Worm (Caenorhabditis elegans) whole organism, L2 larva: ENCODE data around the gene grsp-2.

Source experiments
- C34F6.9 ChIP-seq: fragments of 150-350 bp; optimal IDR thresholded peaks from 2 replicates; lab custom pipeline; 2014; ENCODE audit warnings: missing biosample characterization, missing genetic modification characterization
- F13H6.1 ChIP-seq: sonication (generic microtip); optimal IDR thresholded peaks from 2 replicates; lab custom pipeline; 2016; ENCODE audit warnings: missing genetic modification characterization, missing compliant biosample characterization
- R02D3.7 ChIP-seq: fragments of 150-350 bp; optimal IDR thresholded peaks from 2 replicates; lab custom pipeline; 2014; ENCODE audit warnings: missing biosample characterization, missing genetic modification characterization
- Y55F3AM.14 ChIP-seq: fragments of 200-800 bp; sonication (Bioruptor generic); optimal IDR thresholded peaks from 2 replicates; lab custom pipeline; 2018; ENCODE audit warnings: mild to moderate bottlenecking, missing genetic modification characterization, missing compliant biosample characterization
- ZK546.5 ChIP-seq: sonication (generic microtip); optimal IDR thresholded peaks from 2 replicates; lab custom pipeline; 2017; ENCODE audit warnings: missing biosample characterization, missing genetic modification characterization
- alr-1 ChIP-seq: fragments of 150-350 bp; optimal IDR thresholded peaks from 2 replicates; lab custom pipeline; 2014; ENCODE audit warnings: missing biosample characterization, missing genetic modification characterization
- aly-2 ChIP-seq: fragments of 150-350 bp; optimal IDR thresholded peaks from 2 replicates; lab custom pipeline; 2014; ENCODE audit warnings: missing biosample characterization, missing genetic modification characterization
- ama-1 ChIP-seq: fragments of 150-350 bp; optimal IDR thresholded peaks from 2 replicates; lab custom pipeline; 2018; ENCODE audit warnings: inconsistent platforms
- blmp-1 ChIP-seq: sonication (generic microtip); optimal IDR thresholded peaks from 2 replicates; lab custom pipeline; 2017; ENCODE audit warnings: missing genetic modification characterization, mild to moderate bottlenecking, missing compliant biosample characterization, antibody characterized with exemption, moderate library complexity; ENCODE audit not compliant: insufficient read depth
- ceh-16 ChIP-seq: fragments of 150-350 bp; optimal IDR thresholded peaks from 2 replicates; lab custom pipeline; 2014; ENCODE audit warnings: missing biosample characterization, missing genetic modification characterization
- ceh-82 ChIP-seq: fragments of 150-350 bp; optimal IDR thresholded peaks from 2 replicates; lab custom pipeline; 2014; ENCODE audit warnings: missing biosample characterization, missing genetic modification characterization
- crh-2 ChIP-seq: sonication (generic microtip); optimal IDR thresholded peaks from 2 replicates; lab custom pipeline; 2017; ENCODE audit warnings: missing biosample characterization, missing genetic modification characterization
- dmd-4 ChIP-seq: sonication (generic microtip); optimal IDR thresholded peaks from 2 replicates; lab custom pipeline; 2017; ENCODE audit warnings: missing biosample characterization, missing genetic modification characterization
- egl-27 ChIP-seq: sonication (generic microtip); optimal IDR thresholded peaks from 3 replicates; lab custom pipeline; 2017; ENCODE audit warnings: missing biosample characterization, missing genetic modification reagents, missing genetic modification characterization
- elt-1 ChIP-seq: fragments of 150-350 bp; optimal IDR thresholded peaks from 2 replicates; lab custom pipeline; 2014; ENCODE audit warnings: missing biosample characterization, missing genetic modification characterization
- elt-3 ChIP-seq: sonication (generic microtip); optimal IDR thresholded peaks from 2 replicates; lab custom pipeline; 2017; ENCODE audit warnings: missing biosample characterization, missing genetic modification characterization
- fos-1 ChIP-seq: fragments of 150-350 bp; optimal IDR thresholded peaks from 2 replicates; lab custom pipeline; 2014; ENCODE audit warnings: missing biosample characterization, missing genetic modification characterization
- gmeb-1 ChIP-seq: fragments of 150-350 bp; optimal IDR thresholded peaks from 2 replicates; lab custom pipeline; 2014; ENCODE audit warnings: missing biosample characterization, missing genetic modification characterization
- lin-11 ChIP-seq: fragments of 150-350 bp; sonication (generic microtip); optimal IDR thresholded peaks from 2 replicates; lab custom pipeline; 2014; ENCODE audit warnings: missing biosample characterization, missing genetic modification characterization, inconsistent platforms, mixed read lengths
- lin-13 ChIP-seq: fragments of 150-350 bp; optimal IDR thresholded peaks from 2 replicates; lab custom pipeline; 2014; ENCODE audit warnings: missing biosample characterization, missing genetic modification reagents, missing genetic modification characterization
- lin-39 ChIP-seq: fragments of 150-350 bp; optimal IDR thresholded peaks from 2 replicates; lab custom pipeline; 2014; ENCODE audit warnings: missing biosample characterization, missing genetic modification reagents, missing genetic modification characterization
- lsy-2 ChIP-seq, 2 experiments: fragments of 150-350 bp in 1 of 2; sonication (generic microtip) in 1 of 2; optimal IDR thresholded peaks; 2 replicates each; lab custom pipeline; 2014 to 2017; ENCODE audit warnings: missing biosample characterization in 2 of 2, missing genetic modification characterization in 2 of 2
- mab-5 ChIP-seq: fragments of 150-350 bp; optimal IDR thresholded peaks from 2 replicates; lab custom pipeline; 2014; ENCODE audit warnings: missing biosample characterization, missing genetic modification characterization
- mbf-1 ChIP-seq: sonication (generic microtip); optimal IDR thresholded peaks from 2 replicates; lab custom pipeline; 2017; ENCODE audit warnings: missing biosample characterization, missing genetic modification characterization
- mdl-1 ChIP-seq, 2 experiments: fragments of 150-350 bp in 1 of 2; sonication (generic microtip) in 1 of 2; optimal IDR thresholded peaks; 2 replicates each; lab custom pipeline; 2017; ENCODE audit warnings: missing biosample characterization in 2 of 2, missing genetic modification characterization in 2 of 2
- nhr-10 ChIP-seq: sonication (generic microtip); optimal IDR thresholded peaks from 2 replicates; lab custom pipeline; 2017; ENCODE audit warnings: missing biosample characterization, missing genetic modification characterization
- nhr-11 ChIP-seq: fragments of 150-350 bp; optimal IDR thresholded peaks from 2 replicates; lab custom pipeline; 2014; ENCODE audit warnings: missing biosample characterization, missing genetic modification characterization
- nhr-12 ChIP-seq: fragments of 150-350 bp; optimal IDR thresholded peaks from 2 replicates; lab custom pipeline; 2014; ENCODE audit warnings: missing biosample characterization, missing genetic modification characterization
- nhr-129 ChIP-seq: fragments of 150-350 bp; optimal IDR thresholded peaks from 2 replicates; lab custom pipeline; 2014; ENCODE audit warnings: missing biosample characterization, missing genetic modification characterization
- nhr-21 ChIP-seq: fragments of 150-350 bp; optimal IDR thresholded peaks from 2 replicates; lab custom pipeline; 2014; ENCODE audit warnings: missing biosample characterization, missing genetic modification characterization
- nhr-23 ChIP-seq: fragments of 150-350 bp; optimal IDR thresholded peaks from 2 replicates; lab custom pipeline; 2014; ENCODE audit warnings: missing biosample characterization, missing genetic modification reagents, missing genetic modification characterization
- nhr-237 ChIP-seq: fragments of 150-350 bp; optimal IDR thresholded peaks from 2 replicates; lab custom pipeline; 2014; ENCODE audit warnings: missing biosample characterization, missing genetic modification characterization
- nhr-25 ChIP-seq: fragments of 150-350 bp; sonication (generic microtip); optimal IDR thresholded peaks from 3 replicates; lab custom pipeline; 2014; ENCODE audit warnings: missing biosample characterization, missing genetic modification characterization
- nhr-6 ChIP-seq: fragments of 150-350 bp; optimal IDR thresholded peaks from 2 replicates; lab custom pipeline; 2014; ENCODE audit warnings: missing biosample characterization, missing genetic modification characterization
- nhr-77 ChIP-seq: fragments of 150-350 bp; optimal IDR thresholded peaks from 2 replicates; lab custom pipeline; 2014; ENCODE audit warnings: missing biosample characterization, missing genetic modification characterization
- peb-1 ChIP-seq: fragments of 150-350 bp; optimal IDR thresholded peaks from 2 replicates; lab custom pipeline; 2014; ENCODE audit warnings: missing biosample characterization, missing genetic modification characterization
- sem-4 ChIP-seq: fragments of 150-350 bp; optimal IDR thresholded peaks from 2 replicates; lab custom pipeline; 2014; ENCODE audit warnings: missing biosample characterization, missing genetic modification reagents, missing genetic modification characterization
- skn-1 ChIP-seq: sonication (generic microtip); optimal IDR thresholded peaks from 2 replicates; lab custom pipeline; 2017; ENCODE audit warnings: missing biosample characterization, missing genetic modification characterization
- sma-3 ChIP-seq: sonication (generic microtip); optimal IDR thresholded peaks from 2 replicates; lab custom pipeline; 2016; ENCODE audit warnings: missing genetic modification reagents, missing genetic modification characterization, missing compliant biosample characterization
- sma-9 ChIP-seq, 2 experiments: fragments of 150-350 bp in 1 of 2; sonication (generic microtip) in 1 of 2; optimal IDR thresholded peaks; 2 replicates each; lab custom pipeline; 2014 to 2016; ENCODE audit warnings: missing genetic modification characterization in 2 of 2, mild to moderate bottlenecking in 1 of 2, missing biosample characterization in 1 of 2, missing compliant biosample characterization in 1 of 2, missing genetic modification reagents in 1 of 2, moderate library complexity in 1 of 2
- snpc-4 ChIP-seq: fragments of 150-350 bp; optimal IDR thresholded peaks from 2 replicates; lab custom pipeline; 2014; ENCODE audit warnings: missing biosample characterization, missing genetic modification characterization
- unc-39 ChIP-seq: fragments of 150-350 bp; optimal IDR thresholded peaks from 2 replicates; lab custom pipeline; 2014; ENCODE audit warnings: missing biosample characterization, missing genetic modification characterization
- unc-55 ChIP-seq: fragments of 150-350 bp; sonication (generic microtip); optimal IDR thresholded peaks from 3 replicates; lab custom pipeline; 2014; ENCODE audit warnings: missing biosample characterization, missing genetic modification reagents, missing genetic modification characterization
- unc-62 ChIP-seq: fragments of 150-350 bp; optimal IDR thresholded peaks from 2 replicates; lab custom pipeline; 2014; ENCODE audit warnings: missing biosample characterization, missing genetic modification reagents, missing genetic modification characterization
- zag-1 ChIP-seq: fragments of 150-350 bp; optimal IDR thresholded peaks from 2 replicates; lab custom pipeline; 2014; ENCODE audit warnings: missing biosample characterization, missing genetic modification characterization
- ztf-1 ChIP-seq: fragments of 200-800 bp; sonication (Bioruptor generic); conservative IDR thresholded peaks from 2 replicates; pipeline ENCODE4 v1.3.6; 2022; ENCODE audit warnings: missing genetic modification characterization, missing compliant biosample characterization
- ztf-11 ChIP-seq: sonication (generic microtip); optimal IDR thresholded peaks from 2 replicates; lab custom pipeline; 2017; ENCODE audit warnings: missing biosample characterization, missing genetic modification characterization
- ztf-4 ChIP-seq: fragments of 150-350 bp; optimal IDR thresholded peaks from 2 replicates; lab custom pipeline; 2014; ENCODE audit warnings: missing biosample characterization, missing genetic modification characterization

The grsp-2 gene

DNA sequence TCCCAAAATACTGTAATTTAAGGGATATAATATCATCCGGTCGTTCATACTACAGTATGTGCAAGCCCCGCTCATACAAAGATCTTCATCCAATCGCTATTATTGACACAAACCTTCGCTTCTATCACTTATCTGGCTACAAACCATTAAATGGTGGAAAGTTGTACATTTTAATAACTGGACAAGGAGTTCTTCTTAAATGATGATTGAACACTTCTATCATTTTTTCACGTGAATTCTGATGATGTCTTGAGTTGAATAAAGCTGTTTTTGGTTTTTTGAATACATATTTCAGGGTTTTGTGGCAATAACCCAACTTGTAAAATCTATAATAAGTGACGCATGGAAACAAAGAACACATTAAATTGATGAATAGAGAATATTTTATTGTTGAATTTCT is 6.5 kb downstream of the grsp-2 start:
- TF ChIP-seq lin-13 (GFP tag; lab: Kevin White, UChicago) (peak; percentile 13), nhr-6 (tag; lab: Kevin White, UChicago) (no peak), nhr-21 (tag; lab: Kevin White, UChicago) (peak; percentile 25), nhr-23 (no peak), crh-2 (tag; lab: Kevin White, UChicago) (peak; percentile 24), sma-3 (peak; percentile 41), nhr-25 (tag; lab: Kevin White, UChicago) (peak; percentile 41), fos-1 (tag; lab: Kevin White, UChicago) (peak; percentile 8), unc-55 (GFP tag; lab: Kevin White, UChicago) (no peak)

DNA sequence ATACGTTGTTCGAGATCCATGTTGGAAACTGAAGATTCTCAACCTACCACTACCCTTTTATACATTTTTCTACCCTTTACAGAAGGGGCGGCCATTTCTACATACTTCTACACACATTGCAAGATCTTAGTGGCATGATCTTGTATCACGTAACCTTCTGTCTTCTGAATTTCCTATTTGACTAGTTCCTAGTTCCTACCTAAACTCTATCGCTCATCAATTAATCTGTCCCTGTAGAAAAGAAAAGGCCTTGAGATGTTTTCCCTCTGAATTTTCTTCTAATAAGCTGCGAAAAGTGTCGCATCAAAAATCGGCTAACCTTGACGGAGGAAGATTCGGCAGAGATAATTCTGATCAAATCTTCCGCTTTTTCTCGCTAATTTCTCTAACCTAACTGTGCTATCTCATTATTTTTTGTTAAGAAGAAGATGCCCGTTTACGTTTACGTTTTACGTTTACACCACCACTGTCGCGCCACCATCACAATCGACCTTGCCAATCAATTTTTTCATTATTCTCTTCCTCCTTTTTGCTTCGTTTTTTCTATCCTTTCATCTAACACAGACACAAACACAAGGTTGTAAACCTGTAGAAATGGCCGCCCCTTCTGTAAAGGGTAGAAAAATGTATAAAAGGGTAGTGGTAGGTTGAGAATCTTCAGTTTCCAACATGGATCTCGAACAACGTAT is 8.2 kb downstream of the grsp-2 start, which contains the start of the genes col-117 and col-3:
Gene col-117 (minus strand): TSS at position 51 of the 689 bp plus-strand sequence.
Gene col-3 (plus strand): TSS at position 639 of the 689 bp plus-strand sequence.
- TF ChIP-seq ama-1 (lab: Kevin White, UChicago) (no peak), F13H6.1 (no peak), crh-2 (tag; lab: Kevin White, UChicago) (peak; percentile 13), nhr-11 (no peak), ceh-82 (no peak), ztf-1 (no peak), zag-1 (tag; lab: Kevin White, UChicago) (no peak), egl-27 (tag; lab: Kevin White, UChicago) (peak; percentile 56), ztf-4 (no peak), peb-1 (tag; lab: Kevin White, UChicago) (no peak), blmp-1 (tag; lab: Kevin White, UChicago) (peak; percentile 11), mbf-1 (tag; lab: Kevin White, UChicago) (no peak), nhr-12 (no peak), lin-11 (no peak), lin-39 (tag; lab: Kevin White, UChicago) (no peak), fos-1 (tag; lab: Kevin White, UChicago) (peak; percentile 4), snpc-4 (tag; lab: Kevin White, UChicago) (no peak), mab-5 (tag; lab: Kevin White, UChicago) (no peak), nhr-129 (tag; lab: Kevin White, UChicago) (peak; percentile 2), ZK546.5 (tag; lab: Kevin White, UChicago) (no peak), sma-3 (peak; percentile 54), ceh-16 (tag; lab: Kevin White, UChicago) (peak; percentile 11), ztf-11 (tag; lab: Kevin White, UChicago) (no peak), gmeb-1 (peak; percentile 13), nhr-25 (tag; lab: Kevin White, UChicago) (peak; percentile 78), nhr-6 (tag; lab: Kevin White, UChicago) (no peak), Y55F3AM.14 (no peak), sma-9 (GFP tag; optimal IDR thresholded peaks at IDR 0.05; lab: Kevin White, UChicago) (peak; percentile 49), sma-9 (tag; optimal IDR thresholded peaks at IDR 0.05; lab: Kevin White, UChicago) (no peak), skn-1 (tag; lab: Kevin White, UChicago) (no peak), nhr-237 (tag; lab: Kevin White, UChicago) (no peak), lin-13 (GFP tag; lab: Kevin White, UChicago) (no peak), R02D3.7 (no peak), dmd-4 (tag; lab: Kevin White, UChicago) (no peak), mdl-1 (tag; optimal IDR thresholded peaks at IDR 0.05; lab: Kevin White, UChicago) (no peak), nhr-10 (tag; lab: Kevin White, UChicago) (no peak), unc-55 (GFP tag; lab: Kevin White, UChicago) (no peak), unc-39 (no peak), aly-2 (tag; lab: Kevin White, UChicago) (no peak), lsy-2 (tag; optimal IDR thresholded peaks at IDR 0.05; lab: Kevin White, UChicago) (peak in 1 of 2 experiments; percentile 3), alr-1 (tag; lab: Kevin White, UChicago) (no peak), nhr-77 (tag; lab: Kevin White, UChicago) (no peak), unc-62 (GFP tag; lab: Kevin White, UChicago) (no peak), C34F6.9 (tag; lab: Kevin White, UChicago) (peak; percentile 12), sem-4 (tag; lab: Kevin White, UChicago) (peak; percentile 39), nhr-21 (tag; lab: Kevin White, UChicago) (no peak), nhr-23 (no peak), elt-1 (no peak), elt-3 (no peak)
